Fruit fly (Drosophila melanogaster) whole organism: ENCODE measurements around the gene CG7402.
A peak's percentile ranks its signal among the peaks of the same experiment; 100 is the strongest.

Experiments
- CG8478 ChIP-seq: fragments of >200 bp; optimal IDR thresholded peaks from 2 replicates; lab custom pipeline; 2018; ENCODE audit warnings: inconsistent platforms
- Dll ChIP-seq: fragments of >200 bp; optimal IDR thresholded peaks from 2 replicates; lab custom pipeline; 2017
- EcR ChIP-seq, 2 experiments: fragments of >200 bp; optimal IDR thresholded peaks; 2 replicates each; lab custom pipeline; 2017; ENCODE audit warnings: missing biosample characterization in 2 of 2, missing genetic modification characterization in 2 of 2, missing genetic modification reagents in 2 of 2
- pan ChIP-seq: fragments of >200 bp; optimal IDR thresholded peaks from 2 replicates; lab custom pipeline; 2017
- psq ChIP-seq: fragments of >200 bp; optimal IDR thresholded peaks from 2 replicates; lab custom pipeline; 2017
- usp ChIP-seq: fragments of >200 bp; optimal IDR thresholded peaks from 2 replicates; lab custom pipeline; 2017; ENCODE audit warnings: missing biosample characterization, missing genetic modification characterization, mixed read lengths

Gene CG7402

dm6 chr3L:17928106-17928505 is 40.6 kb downstream of the CG7402 start:
- TF ChIP-seq Dll (lab: Kevin White, UChicago) (no peak), psq (no peak), CG8478 (lab: Kevin White, UChicago) (no peak), EcR (GFP tag; optimal IDR thresholded peaks at IDR 0.05; lab: Kevin White, UChicago) (no peak), usp (GFP tag; lab: Kevin White, UChicago) (no peak), pan (lab: Kevin White, UChicago) (no peak)

DNA sequence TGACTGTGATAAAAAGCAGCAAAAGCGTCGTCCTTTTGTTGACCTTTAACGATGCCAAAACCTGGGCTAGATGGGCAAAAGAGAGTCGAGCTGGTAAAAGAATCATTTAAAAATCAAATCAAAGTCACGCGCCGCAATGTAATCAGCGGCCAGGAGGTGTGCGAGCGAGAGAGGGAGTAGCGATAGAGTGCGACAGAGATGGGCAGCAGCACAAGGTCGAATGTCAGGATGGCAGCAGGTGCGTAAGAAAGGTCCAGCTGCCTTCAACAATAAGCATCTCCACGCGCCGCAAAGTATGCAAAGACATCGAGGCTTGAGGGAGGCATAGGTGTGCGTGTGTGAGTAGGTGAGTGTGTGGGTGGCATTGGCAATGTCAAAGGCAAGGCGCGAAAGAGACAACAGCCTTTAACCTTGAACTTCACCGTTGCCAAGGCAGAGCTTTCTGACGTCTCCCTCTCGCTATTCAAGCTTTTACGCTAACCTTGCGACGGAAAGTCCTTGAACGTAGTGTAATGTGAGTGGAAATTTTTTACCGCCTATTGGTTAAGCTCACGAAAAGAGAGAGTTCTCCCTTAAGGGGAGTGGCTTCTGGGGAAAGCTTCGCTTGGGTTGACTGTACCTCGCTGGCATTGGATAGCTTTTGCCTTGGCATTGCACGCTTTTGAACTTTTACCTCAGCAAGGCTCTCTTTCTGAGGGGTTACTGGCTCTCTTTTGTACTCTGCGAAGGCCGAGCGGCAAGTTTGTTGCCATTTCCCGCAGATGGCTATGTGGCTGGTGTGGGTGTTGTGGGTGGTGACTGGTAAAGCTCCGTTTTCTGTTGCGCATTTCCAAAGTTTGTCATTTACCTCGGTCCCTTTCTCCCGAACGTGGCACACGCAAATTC is 42.4 kb downstream of the CG7402 start:
- TF ChIP-seq CG8478 (lab: Kevin White, UChicago) (no peak), psq (no peak), Dll (lab: Kevin White, UChicago) (no peak), EcR (GFP tag; optimal IDR thresholded peaks at IDR 0.05; lab: Kevin White, UChicago) (no peak), pan (lab: Kevin White, UChicago) (no peak), usp (GFP tag; lab: Kevin White, UChicago) (no peak)

- no peak for TF ChIP-seq pan (lab: Kevin White, UChicago)
- TF ChIP-seq psq, result no peak
- TF ChIP-seq CG8478 (lab: Kevin White, UChicago), result no peak
- peak in 1 of 2 experiments; percentile 28 for TF ChIP-seq EcR (GFP tag; optimal IDR thresholded peaks at IDR 0.05; lab: Kevin White, UChicago)
- TF ChIP-seq Dll (lab: Kevin White, UChicago), result no peak
Measured at dm6 chr3L:17931887-17932286, 44.4 kb downstream of the CG7402 start.

DNA sequence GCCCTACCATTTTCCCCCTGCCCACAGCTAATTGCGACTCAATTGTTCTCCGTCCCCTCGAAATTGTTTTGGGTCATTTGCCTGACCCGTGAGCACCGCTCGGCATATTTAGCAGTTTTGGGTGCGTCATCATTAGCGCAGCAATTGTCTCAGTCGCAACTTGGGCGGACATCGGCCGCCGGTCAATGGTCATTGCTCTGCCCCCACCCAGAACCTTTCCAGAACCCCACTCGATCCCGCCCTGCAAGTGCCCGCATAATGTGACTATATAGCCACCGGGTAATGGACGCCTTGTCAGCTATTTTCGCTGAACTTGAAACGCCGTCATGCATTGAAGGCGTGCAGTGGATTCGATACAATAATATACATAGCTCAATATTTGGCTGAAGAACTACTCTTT is 45.6 kb downstream of the CG7402 start:
- TF ChIP-seq pan (lab: Kevin White, UChicago) (no peak), Dll (lab: Kevin White, UChicago) (no peak), psq (no peak), EcR (GFP tag; optimal IDR thresholded peaks at IDR 0.05; lab: Kevin White, UChicago) (no peak), CG8478 (lab: Kevin White, UChicago) (no peak)

DNA sequence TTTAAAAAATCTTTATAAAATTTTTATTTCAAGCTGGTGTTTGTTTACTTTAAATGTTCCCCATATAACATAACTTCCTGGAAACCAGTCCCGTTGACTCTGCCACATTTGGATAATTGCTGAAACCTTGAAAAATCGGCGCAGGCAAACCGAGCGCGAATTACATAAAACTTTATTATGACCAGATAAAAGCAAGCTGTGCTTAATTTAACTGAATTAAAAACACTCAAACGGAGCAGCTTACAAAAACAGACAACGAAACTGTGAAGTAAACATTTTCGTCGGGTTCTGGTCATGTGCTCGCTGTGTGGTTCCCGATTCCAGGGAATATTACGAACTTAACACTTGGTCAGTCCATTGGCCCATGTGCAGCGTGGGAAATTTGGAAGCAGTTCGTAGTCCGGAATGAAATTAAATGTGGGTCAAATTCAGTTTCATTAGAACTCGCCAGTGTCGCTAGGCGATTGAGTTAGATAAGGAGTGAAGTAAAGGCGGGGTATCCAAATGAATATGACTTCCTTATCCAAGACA is 46.3 kb downstream of the CG7402 start:
- TF ChIP-seq Dll (lab: Kevin White, UChicago) (no peak), psq (no peak), CG8478 (lab: Kevin White, UChicago) (no peak), pan (lab: Kevin White, UChicago) (no peak), usp (GFP tag; lab: Kevin White, UChicago) (no peak), EcR (GFP tag; optimal IDR thresholded peaks at IDR 0.05; lab: Kevin White, UChicago) (no peak)

DNA sequence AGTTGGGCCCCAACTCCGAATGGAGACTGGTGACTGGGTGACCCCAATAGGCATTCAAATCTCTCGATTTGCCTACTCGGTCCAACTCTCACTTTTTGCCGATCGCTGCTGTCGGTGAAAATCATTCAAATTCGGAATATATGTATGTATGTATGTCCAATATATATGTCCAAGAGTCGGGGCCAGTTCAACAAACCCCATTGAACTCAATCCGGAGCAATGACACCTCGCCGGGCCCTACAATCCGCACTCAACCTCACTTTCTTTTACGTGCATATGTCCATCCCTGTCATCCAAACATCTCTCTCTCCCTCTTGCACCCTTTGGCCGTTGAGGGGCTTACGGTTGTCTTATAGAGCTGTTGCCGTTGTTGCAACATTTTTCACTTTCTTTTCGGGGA is 47.5 kb downstream of the CG7402 start:
- TF ChIP-seq pan (lab: Kevin White, UChicago) (no peak), usp (GFP tag; lab: Kevin White, UChicago) (no peak), psq (no peak), CG8478 (lab: Kevin White, UChicago) (no peak), Dll (lab: Kevin White, UChicago) (no peak), EcR (GFP tag; optimal IDR thresholded peaks at IDR 0.05; lab: Kevin White, UChicago) (no peak)

DNA sequence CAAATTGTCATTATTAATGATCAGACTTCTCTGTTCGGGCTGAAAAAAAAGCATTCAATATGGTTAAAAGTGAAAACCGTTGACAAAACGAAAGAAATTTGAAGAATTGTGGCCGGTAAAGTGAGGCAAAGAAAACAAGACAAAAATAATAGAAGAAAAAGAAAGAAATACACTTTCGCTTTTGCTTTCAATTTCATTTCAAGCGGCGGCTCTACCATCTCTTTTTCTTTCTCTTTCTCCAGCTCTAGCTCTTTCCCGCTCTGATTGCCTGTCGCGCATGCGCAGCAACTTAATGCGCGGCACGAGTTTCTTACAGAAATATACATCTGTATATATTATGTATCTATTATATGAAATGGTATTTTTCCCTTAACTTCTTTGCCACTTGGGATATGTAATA is 49.8 kb downstream of the CG7402 start:
- TF ChIP-seq CG8478 (lab: Kevin White, UChicago), result no peak

- TF ChIP-seq usp (GFP tag; lab: Kevin White, UChicago) (no peak), psq (no peak), CG8478 (lab: Kevin White, UChicago) (no peak), EcR (GFP tag; optimal IDR thresholded peaks at IDR 0.05; lab: Kevin White, UChicago) (no peak), Dll (lab: Kevin White, UChicago) (no peak), pan (lab: Kevin White, UChicago) (no peak)
Measured at dm6 chr3L:17938622-17939021, 51.1 kb downstream of the CG7402 start.

DNA sequence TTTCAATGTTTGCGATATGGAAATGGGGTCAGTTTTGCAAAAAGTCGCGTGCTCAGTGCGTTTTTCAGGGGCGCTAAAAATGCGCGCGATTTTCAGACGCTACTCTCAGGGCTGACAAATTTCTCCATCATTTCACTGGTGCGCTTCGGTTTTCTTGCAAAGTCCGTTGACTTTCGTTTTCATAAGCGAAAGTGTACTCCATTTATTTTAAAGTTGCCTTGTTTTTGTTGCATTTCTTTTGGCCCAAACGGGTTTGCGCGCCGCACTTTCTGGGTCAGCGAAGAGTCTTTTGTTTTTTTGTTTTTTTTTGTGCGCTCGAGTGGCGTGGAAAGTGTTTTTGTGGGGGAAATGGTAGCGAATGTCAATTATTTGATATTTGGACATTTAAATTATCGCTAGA is 52.1 kb downstream of the CG7402 start:
- no peak for TF ChIP-seq Dll (lab: Kevin White, UChicago)

- TF ChIP-seq EcR (GFP tag; optimal IDR thresholded peaks at IDR 0.05; lab: Kevin White, UChicago) (no peak), psq (no peak), usp (GFP tag; lab: Kevin White, UChicago) (no peak), pan (lab: Kevin White, UChicago) (no peak), CG8478 (lab: Kevin White, UChicago) (no peak), Dll (lab: Kevin White, UChicago) (no peak)
Measured at dm6 chr3L:17940988-17941387, 53.5 kb downstream of the CG7402 start.
